Worm (Caenorhabditis elegans): ENCODE results near the gene F55C5.17.

ce11 chrV:12299244-12299766, 3.0 kb upstream of the F55C5.17 start:
- TF ChIP-seq sox-4 (tag; optimal IDR thresholded peaks at IDR 0.05) = no peak
- TF ChIP-seq ztf-16 (tag; optimal IDR thresholded peaks at IDR 0.05) = no peak

All from whole organism, late embryonic.